Worm (Caenorhabditis elegans) whole organism, midembryonic: ENCODE data around the gene nhr-167.

Experiments used
- T22C8.4 ChIP-seq: fragments of 200-800 bp; sonication (Bioruptor generic); IDR thresholded peaks from 2 replicates; pipeline ENCODE4 v1.3.6; 2022; ENCODE audit warnings: missing genetic modification characterization, missing compliant biosample characterization
- cog-1 ChIP-seq: sonication (generic microtip); optimal IDR thresholded peaks from 2 replicates; lab custom pipeline; 2016; ENCODE audit warnings: missing genetic modification characterization, missing compliant biosample characterization
- flt-1 ChIP-seq: fragments of 200-800 bp; sonication (Bioruptor generic); IDR thresholded peaks from 2 replicates; pipeline ENCODE4 v1.3.6; 2022; ENCODE audit warnings: missing genetic modification characterization, missing compliant biosample characterization
- klf-2 ChIP-seq: fragments of 200-800 bp; sonication (Bioruptor generic); conservative IDR thresholded peaks from 2 replicates; pipeline ENCODE4 v1.3.6; 2022; ENCODE audit warnings: missing genetic modification reagents, missing genetic modification characterization, missing compliant biosample characterization
- ztf-23 ChIP-seq: fragments of 200-800 bp; sonication (Bioruptor generic); IDR thresholded peaks from 2 replicates; pipeline ENCODE4 v1.3.6; 2022; ENCODE audit warnings: missing genetic modification reagents, missing genetic modification characterization, missing compliant biosample characterization

- TF ChIP-seq ztf-23 (GFP tag; lab: Robert Waterston, UW): no peak
- TF ChIP-seq flt-1: no peak
- no peak for TF ChIP-seq cog-1
- no peak for TF ChIP-seq klf-2 (GFP tag; lab: Robert Waterston, UW)
- no peak for TF ChIP-seq T22C8.4 (GFP tag; lab: Robert Waterston, UW)
These were observed 18.2 kb downstream of the nhr-167 start for ce11 chrX:11963659-11964058.
